Fruit fly (Drosophila melanogaster) whole organism, prepupa: ENCODE measurements around the gene Srx.

Source experiments
- Blimp-1 ChIP-seq: fragments of 200-800 bp; sonication (Bioruptor generic); optimal IDR thresholded peaks from 3 replicates; lab custom pipeline; 2017; ENCODE audit warnings: missing biosample characterization, missing genetic modification characterization, mild to moderate bottlenecking, moderate library complexity, missing genetic modification reagents
- CG10631 ChIP-seq: fragments of 200-800 bp; sonication (Bioruptor generic); optimal IDR thresholded peaks from 2 replicates; lab custom pipeline; 2016; ENCODE audit warnings: missing biosample characterization, missing genetic modification characterization
- CG10669 ChIP-seq: fragments of 200-800 bp; sonication (Bioruptor generic); optimal IDR thresholded peaks from 3 replicates; lab custom pipeline; 2018; ENCODE audit warnings: missing biosample characterization, mild to moderate bottlenecking, missing genetic modification characterization, moderate library complexity
- CG11762 ChIP-seq: fragments of 200-800 bp; sonication (Bioruptor generic); optimal IDR thresholded peaks from 3 replicates; lab custom pipeline; 2016; ENCODE audit warnings: missing biosample characterization, missing genetic modification characterization; ENCODE audit not compliant: insufficient read depth
- CG15336 ChIP-seq: fragments of 200-800 bp; sonication (Bioruptor generic); IDR thresholded peaks from 2 replicates; pipeline ENCODE4 v1.3.6; 2022; ENCODE audit warnings: missing biosample characterization, missing genetic modification characterization
- CG1621 ChIP-seq: fragments of 200-800 bp; sonication (Bioruptor generic); optimal IDR thresholded peaks from 3 replicates; lab custom pipeline; 2018; ENCODE audit warnings: missing biosample characterization, mild to moderate bottlenecking, missing genetic modification characterization
- CG16779 ChIP-seq: fragments of 200-800 bp; sonication (Bioruptor generic); optimal IDR thresholded peaks from 3 replicates; lab custom pipeline; 2017; ENCODE audit warnings: missing biosample characterization, mild to moderate bottlenecking, missing genetic modification characterization
- CG3032 ChIP-seq: fragments of 200-800 bp; optimal IDR thresholded peaks from 2 replicates; lab custom pipeline; 2019; ENCODE audit warnings: missing biosample characterization, mild to moderate bottlenecking, missing genetic modification characterization, moderate library complexity
- CG31627 ChIP-seq: fragments of 200-800 bp; sonication (Bioruptor generic); optimal IDR thresholded peaks from 3 replicates; lab custom pipeline; 2016; ENCODE audit warnings: missing biosample characterization, missing genetic modification characterization
- CG32006 ChIP-seq: fragments of 200-800 bp; sonication (Bioruptor generic); optimal IDR thresholded peaks from 3 replicates; lab custom pipeline; 2017; ENCODE audit warnings: missing biosample characterization, mild to moderate bottlenecking, missing genetic modification characterization
- CG34406 ChIP-seq: fragments of 200-800 bp; sonication (Bioruptor generic); optimal IDR thresholded peaks from 3 replicates; lab custom pipeline; 2016; ENCODE audit warnings: missing biosample characterization, missing genetic modification characterization
- CG4318 ChIP-seq: fragments of 200-800 bp; sonication (Bioruptor generic); optimal IDR thresholded peaks from 3 replicates; lab custom pipeline; 2017; ENCODE audit warnings: missing biosample characterization, mild to moderate bottlenecking, missing genetic modification characterization
- CG6163 ChIP-seq: fragments of 200-800 bp; sonication (Bioruptor generic); IDR thresholded peaks from 3 replicates; pipeline ENCODE4 v1.3.6; 2022; ENCODE audit warnings: missing biosample characterization, missing genetic modification characterization
- CG6276 ChIP-seq: fragments of 200-800 bp; sonication (Bioruptor generic); optimal IDR thresholded peaks from 2 replicates; lab custom pipeline; 2017; ENCODE audit warnings: missing biosample characterization, mild to moderate bottlenecking, missing genetic modification characterization
- CG6808 ChIP-seq: fragments of 200-800 bp; sonication (Bioruptor generic); optimal IDR thresholded peaks from 3 replicates; lab custom pipeline; 2017; ENCODE audit warnings: missing biosample characterization, missing genetic modification characterization, mild to moderate bottlenecking, moderate library complexity, missing genetic modification reagents
- CG6854 ChIP-seq: fragments of 200-800 bp; sonication (Bioruptor generic); optimal IDR thresholded peaks from 2 replicates; lab custom pipeline; 2017; ENCODE audit warnings: missing biosample characterization, mild to moderate bottlenecking, missing genetic modification characterization
- CG7368 ChIP-seq: fragments of 200-800 bp; sonication (Bioruptor generic); optimal IDR thresholded peaks from 3 replicates; lab custom pipeline; 2016; ENCODE audit warnings: missing biosample characterization, missing genetic modification characterization
- CG9139 ChIP-seq: fragments of 200-800 bp; sonication (Bioruptor generic); optimal IDR thresholded peaks from 3 replicates; lab custom pipeline; 2017; ENCODE audit warnings: missing biosample characterization, mild to moderate bottlenecking, missing genetic modification characterization
- Eip75B ChIP-seq: fragments of 200-800 bp; sonication (Bioruptor generic); optimal IDR thresholded peaks from 3 replicates; lab custom pipeline; 2016; ENCODE audit warnings: missing biosample characterization, missing genetic modification characterization
- Ets96B ChIP-seq: fragments of 200-800 bp; optimal IDR thresholded peaks from 2 replicates; lab custom pipeline; 2019; ENCODE audit warnings: missing biosample characterization, mild to moderate bottlenecking, missing genetic modification characterization, moderate library complexity
- Gug ChIP-seq: fragments of 200-800 bp; sonication (Bioruptor generic); IDR thresholded peaks from 2 replicates; pipeline ENCODE4 v1.3.6; 2022; ENCODE audit warnings: missing biosample characterization, missing genetic modification characterization
- Hr38 ChIP-seq: sonication (Bioruptor generic); optimal IDR thresholded peaks from 2 replicates; lab custom pipeline; 2016; ENCODE audit warnings: missing biosample characterization, missing genetic modification characterization
- Hr39 ChIP-seq: fragments of 200-800 bp; sonication (Bioruptor generic); optimal IDR thresholded peaks from 2 replicates; lab custom pipeline; 2016; ENCODE audit warnings: missing biosample characterization, missing genetic modification characterization
- Hr4 ChIP-seq: fragments of 200-800 bp; sonication (Bioruptor generic); optimal IDR thresholded peaks from 3 replicates; lab custom pipeline; 2016; ENCODE audit warnings: missing biosample characterization, missing genetic modification characterization
- Lpt ChIP-seq: fragments of 200-800 bp; sonication (Bioruptor generic); optimal IDR thresholded peaks from 3 replicates; lab custom pipeline; 2016; ENCODE audit warnings: missing biosample characterization, missing genetic modification characterization
- Met ChIP-seq: fragments of 200-800 bp; sonication (Bioruptor generic); optimal IDR thresholded peaks from 3 replicates; lab custom pipeline; 2016; ENCODE audit warnings: missing biosample characterization, missing genetic modification characterization
- OdsH ChIP-seq: fragments of 200-800 bp; sonication (Bioruptor generic); optimal IDR thresholded peaks from 3 replicates; lab custom pipeline; 2016; ENCODE audit warnings: missing biosample characterization, missing genetic modification characterization
- Sox14 ChIP-seq: fragments of 200-800 bp; sonication (Bioruptor generic); optimal IDR thresholded peaks from 3 replicates; lab custom pipeline; 2016; ENCODE audit warnings: missing biosample characterization, missing genetic modification characterization
- Sox15 ChIP-seq: fragments of 200-800 bp; sonication (Bioruptor generic); optimal IDR thresholded peaks from 3 replicates; lab custom pipeline; 2016; ENCODE audit warnings: missing biosample characterization, missing genetic modification characterization
- acj6 ChIP-seq: fragments of 200-800 bp; sonication (Bioruptor generic); optimal IDR thresholded peaks from 3 replicates; lab custom pipeline; 2016; ENCODE audit warnings: missing biosample characterization, missing genetic modification characterization
- cyc ChIP-seq: fragments of 200-800 bp; sonication (Bioruptor generic); optimal IDR thresholded peaks from 3 replicates; lab custom pipeline; 2016; ENCODE audit warnings: missing biosample characterization, missing genetic modification characterization
- dsx ChIP-seq: fragments of 200-800 bp; optimal IDR thresholded peaks from 3 replicates; lab custom pipeline; 2019; ENCODE audit warnings: missing biosample characterization, mild to moderate bottlenecking, missing genetic modification characterization, moderate library complexity; ENCODE audit not compliant: poor library complexity, severe bottlenecking
- eg ChIP-seq: fragments of 200-800 bp; sonication (Bioruptor generic); IDR thresholded peaks from 3 replicates; pipeline ENCODE4 v1.3.6; 2022; ENCODE audit warnings: missing biosample characterization, missing genetic modification characterization
- esn ChIP-seq: fragments of 200-800 bp; sonication (Bioruptor generic); optimal IDR thresholded peaks from 2 replicates; lab custom pipeline; 2016; ENCODE audit warnings: missing biosample characterization, mild to moderate bottlenecking, missing genetic modification characterization, moderate library complexity
- fkh ChIP-seq: fragments of 200-800 bp; sonication (Bioruptor generic); optimal IDR thresholded peaks from 3 replicates; lab custom pipeline; 2017; ENCODE audit warnings: missing biosample characterization, mild to moderate bottlenecking, missing genetic modification characterization, moderate library complexity
- lz ChIP-seq: fragments of 200-800 bp; sonication (Bioruptor generic); optimal IDR thresholded peaks from 3 replicates; lab custom pipeline; 2016; ENCODE audit warnings: missing biosample characterization, missing genetic modification characterization
- net ChIP-seq: fragments of 200-800 bp; sonication (Bioruptor generic); optimal IDR thresholded peaks from 3 replicates; lab custom pipeline; 2016; ENCODE audit warnings: missing biosample characterization, missing genetic modification characterization
- pdm3 ChIP-seq: fragments of 200-800 bp; sonication (Bioruptor generic); optimal IDR thresholded peaks from 3 replicates; lab custom pipeline; 2016; ENCODE audit warnings: missing biosample characterization, missing genetic modification characterization
- salr ChIP-seq, 2 experiments: fragments of 200-800 bp; sonication (Bioruptor generic); optimal IDR thresholded peaks; 3 replicates each; lab custom pipeline; 2016 to 2018; ENCODE audit warnings: missing biosample characterization in 2 of 2, missing genetic modification characterization in 2 of 2, mild to moderate bottlenecking in 1 of 2
- spab ChIP-seq: fragments of 200-800 bp; sonication (Bioruptor generic); optimal IDR thresholded peaks from 2 replicates; lab custom pipeline; 2017; ENCODE audit warnings: missing biosample characterization, mild to moderate bottlenecking, missing genetic modification characterization, missing genetic modification reagents
- ss ChIP-seq, 2 experiments: fragments of 200-800 bp; sonication (Bioruptor generic); optimal IDR thresholded peaks; 2 replicates in 1 of 2; 3 replicates in 1 of 2; lab custom pipeline; 2017 to 2018; ENCODE audit warnings: mild to moderate bottlenecking in 2 of 2, missing biosample characterization in 2 of 2, missing genetic modification characterization in 2 of 2, moderate library complexity in 1 of 2
- svp ChIP-seq: fragments of 200-800 bp; sonication (Bioruptor generic); peaks from one replicate; lab custom pipeline; 2016; ENCODE audit warnings: missing biosample characterization, missing genetic modification characterization

Gene Srx

dm6 chrX:17881138-17882121 is 24.7 kb downstream of the Srx start (continued):
- TF ChIP-seq fkh (GFP tag; lab: Kevin White, UChicago) = peak; percentile 14
- TF ChIP-seq Blimp-1 = no peak
- TF ChIP-seq Gug (GFP tag; lab: Robert Waterston, UW) = peak; percentile 73
- TF ChIP-seq pdm3 (GFP tag; lab: Kevin White, UChicago) = peak; percentile 80
- TF ChIP-seq CG9139 (GFP tag; lab: Kevin White, UChicago) = no peak
- TF ChIP-seq Hr39 = peak; percentile 88
- no peak for TF ChIP-seq CG16779 (tag; lab: Kevin White, UChicago)
- no peak for TF ChIP-seq CG6854 (GFP tag; lab: Kevin White, UChicago)
- peak; percentile 78 for TF ChIP-seq esn (GFP tag; lab: Kevin White, UChicago)
- TF ChIP-seq Hr38 (GFP tag; lab: Kevin White, UChicago) = no peak
- TF ChIP-seq CG3032 (tag; lab: Kevin White, UChicago) = no peak
- TF ChIP-seq Eip75B (GFP tag; lab: Kevin White, UChicago) = no peak
- peak; percentile 57 for TF ChIP-seq CG4318 (GFP tag; lab: Kevin White, UChicago)
- peak; percentile 67 for TF ChIP-seq OdsH
- peak; percentile 53 for TF ChIP-seq CG6276
- TF ChIP-seq net (GFP tag; lab: Kevin White, UChicago) = peak; percentile 65
- TF ChIP-seq CG1621 (tag; lab: Kevin White, UChicago) = peak; percentile 14
- peak; percentile 85 for TF ChIP-seq eg (GFP tag; lab: Robert Waterston, UW)
- TF ChIP-seq, all 60 proteins: peak for 51

DNA sequence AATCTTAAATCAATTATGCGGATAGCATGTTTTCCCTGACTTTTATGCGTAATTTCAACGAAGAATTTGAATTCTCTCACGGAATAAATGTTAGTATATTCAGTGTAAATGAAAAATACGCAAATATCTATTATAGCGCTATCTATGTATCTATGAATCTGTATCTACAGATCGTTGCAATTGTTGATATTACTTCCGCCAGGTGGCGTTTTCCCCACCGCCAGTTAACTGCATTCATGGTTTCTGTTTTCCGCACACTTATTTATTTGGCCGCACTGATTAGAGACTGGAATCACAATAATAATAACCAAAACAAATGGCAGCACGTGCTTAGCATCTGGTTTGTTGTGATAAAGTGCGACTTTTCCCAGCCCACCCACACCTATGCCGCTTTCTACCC is 26.0 kb downstream of the Srx start:
- TF ChIP-seq eg (GFP tag; lab: Robert Waterston, UW) = no peak

- TF ChIP-seq net (GFP tag; lab: Kevin White, UChicago) = no peak
- no peak for TF ChIP-seq Eip75B (GFP tag; lab: Kevin White, UChicago)
- TF ChIP-seq CG10631 (GFP tag; lab: Kevin White, UChicago) = no peak
- TF ChIP-seq Gug (GFP tag; lab: Robert Waterston, UW) = no peak
- no peak for TF ChIP-seq svp (GFP tag; lab: Kevin White, UChicago)
- TF ChIP-seq ss (GFP tag; optimal IDR thresholded peaks at IDR 0.05; lab: Kevin White, UChicago) = no peak
- TF ChIP-seq cyc (GFP tag; lab: Kevin White, UChicago) = no peak
- no peak for TF ChIP-seq lz (GFP tag; lab: Kevin White, UChicago)
- no peak for TF ChIP-seq Hr38 (GFP tag; lab: Kevin White, UChicago)
- no peak for TF ChIP-seq CG15336
- TF ChIP-seq salr (GFP tag; optimal IDR thresholded peaks at IDR 0.05; lab: Kevin White, UChicago) = no peak
- TF ChIP-seq CG3032 (tag; lab: Kevin White, UChicago) = no peak
- TF ChIP-seq pdm3 (GFP tag; lab: Kevin White, UChicago) = no peak
- no peak for TF ChIP-seq Ets96B (tag; lab: Kevin White, UChicago)
- no peak for TF ChIP-seq Hr4
- TF ChIP-seq CG7368 (GFP tag; lab: Kevin White, UChicago) = no peak
- TF ChIP-seq CG6163 (GFP tag; lab: Robert Waterston, UW) = no peak
- TF ChIP-seq spab (GFP tag; lab: Kevin White, UChicago) = no peak
- no peak for TF ChIP-seq Met (GFP tag; lab: Kevin White, UChicago)
- TF ChIP-seq CG10669 (GFP tag; lab: Kevin White, UChicago) = no peak
These were observed 26.6 kb downstream of the Srx start, which contains the start of gene CG12985 for dm6 chrX:17883418-17883817. CG12985 (plus strand) TSS chrX:17883718.

DNA sequence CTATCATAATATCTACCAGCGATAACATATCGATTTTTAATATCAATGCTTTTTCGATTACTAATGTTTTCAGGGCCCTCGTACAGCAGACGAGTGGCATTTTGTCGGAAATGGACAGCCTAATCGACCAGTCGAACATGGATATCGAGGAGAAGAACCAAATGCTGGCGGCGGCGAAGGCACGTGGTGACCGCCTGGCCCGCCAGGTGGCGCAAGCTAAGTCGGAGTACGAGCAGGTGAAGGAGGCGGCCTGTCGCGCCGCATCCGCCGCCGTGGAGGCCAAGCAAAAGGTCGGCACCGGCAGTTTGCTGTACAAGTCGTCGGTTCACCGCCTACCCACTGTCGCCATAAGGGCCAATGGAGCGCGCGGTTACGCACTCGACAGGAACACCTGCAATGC is 27.8 kb downstream of the Srx start:
- no peak for TF ChIP-seq Lpt (GFP tag; lab: Kevin White, UChicago)
- TF ChIP-seq CG34406 = no peak
- no peak for TF ChIP-seq CG7368 (GFP tag; lab: Kevin White, UChicago)
- TF ChIP-seq Sox15 (GFP tag; lab: Kevin White, UChicago) = no peak
- no peak for TF ChIP-seq CG10631 (GFP tag; lab: Kevin White, UChicago)
- TF ChIP-seq Sox14 = no peak
- TF ChIP-seq ss (GFP tag; optimal IDR thresholded peaks at IDR 0.05; lab: Kevin White, UChicago) = no peak
- no peak for TF ChIP-seq CG6808 (GFP tag; lab: Kevin White, UChicago)
- no peak for TF ChIP-seq Blimp-1
- TF ChIP-seq pdm3 (GFP tag; lab: Kevin White, UChicago) = no peak
- no peak for TF ChIP-seq CG11762 (GFP tag; lab: Kevin White, UChicago)
- TF ChIP-seq spab (GFP tag; lab: Kevin White, UChicago) = no peak
- TF ChIP-seq Met (GFP tag; lab: Kevin White, UChicago) = no peak
- TF ChIP-seq acj6 (GFP tag; lab: Kevin White, UChicago) = no peak
- no peak for TF ChIP-seq CG9139 (GFP tag; lab: Kevin White, UChicago)
- TF ChIP-seq dsx (GFP tag; lab: Kevin White, UChicago) = no peak
- TF ChIP-seq CG32006 (GFP tag; lab: Kevin White, UChicago) = no peak
- no peak for TF ChIP-seq CG31627 (GFP tag; lab: Kevin White, UChicago)
- TF ChIP-seq OdsH = no peak
